Fruit fly (Drosophila melanogaster): ENCODE measurements around the gene byn.

Gene byn

dm6 chr3L:11927287-11927743 is at the start of gene byn (continued):
- TF ChIP-seq ranshi (GFP tag; IDR thresholded peaks at IDR 0.05): 0 out of 2 replicates have a peak, but pooled peaks have one; percentile 16
- no peak for TF ChIP-seq Sry-δ (GFP tag; optimal IDR thresholded peaks at IDR 0.05)
- no peak for TF ChIP-seq CG12104 (GFP tag; optimal IDR thresholded peaks at IDR 0.05)
- no peak for TF ChIP-seq Ets65A (GFP tag)
- TF ChIP-seq Opbp (GFP tag; IDR thresholded peaks at IDR 0.05; ENCODE audit: partially characterized antibody): no peak
- TF ChIP-seq CG2116 (GFP tag; optimal IDR thresholded peaks at IDR 0.05): no peak
- TF ChIP-seq CG33557 (GFP tag; optimal IDR thresholded peaks at IDR 0.05): no peak
- TF ChIP-seq Poxn (GFP tag; IDR thresholded peaks at IDR 0.05): no peak
- no peak for TF ChIP-seq dmrt99B (tag; optimal IDR thresholded peaks at IDR 0.05)
- no peak for TF ChIP-seq Hr51 (GFP tag; optimal IDR thresholded peaks at IDR 0.05)
- no peak for TF ChIP-seq shn (GFP tag; optimal IDR thresholded peaks at IDR 0.05)
- TF ChIP-seq Six4 (GFP tag; optimal IDR thresholded peaks at IDR 0.05): no peak
- peak; percentile 64 for TF ChIP-seq Deaf1 (tag; optimal IDR thresholded peaks at IDR 0.05)
- no peak for TF ChIP-seq Dfd (GFP tag; optimal IDR thresholded peaks at IDR 0.05)
- TF ChIP-seq lab (GFP tag; optimal IDR thresholded peaks at IDR 0.05): no peak
- TF ChIP-seq Hmr (GFP tag; optimal IDR thresholded peaks at IDR 0.05): no peak
- no peak for TF ChIP-seq tin (GFP tag; optimal IDR thresholded peaks at IDR 0.05)
- TF ChIP-seq sob (GFP tag; IDR thresholded peaks at IDR 0.05): 0 out of 2 replicates have a peak, but pooled peaks have one; percentile 13
- TF ChIP-seq nmo (GFP tag; optimal IDR thresholded peaks at IDR 0.05): no peak
- no peak for TF ChIP-seq CG4617 (GFP tag; optimal IDR thresholded peaks at IDR 0.05; ENCODE audit: borderline replicate concordance)
- TF ChIP-seq h (optimal IDR thresholded peaks at IDR 0.05): no peak

DNA sequence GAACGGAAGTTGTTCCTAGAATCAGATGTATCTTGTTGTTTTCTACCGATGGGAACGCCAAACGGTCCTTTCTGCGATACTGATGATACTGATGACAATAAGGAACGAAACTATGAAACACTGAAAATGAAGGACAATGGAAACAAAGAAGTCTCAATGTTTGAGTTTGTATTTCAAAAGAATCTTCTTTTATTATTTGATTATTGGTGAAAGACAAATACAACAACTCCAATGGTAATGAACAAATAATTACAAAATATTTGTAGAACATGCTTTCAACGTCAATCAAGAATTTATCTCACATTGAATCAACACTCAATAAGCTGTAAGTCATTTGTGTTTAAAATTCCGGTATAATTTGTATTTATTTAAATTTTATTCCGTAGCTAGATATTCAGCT is 48.7 kb upstream of the byn start, which contains the start of gene Sprn:
Gene Sprn (plus strand): TSS at position 301 of the 400 bp plus-strand sequence.
- TF ChIP-seq CG30431 (GFP tag; optimal IDR thresholded peaks at IDR 0.05) (no peak), gcm2 (GFP tag; optimal IDR thresholded peaks at IDR 0.05) (no peak), amos (GFP tag; IDR thresholded peaks at IDR 0.05; ENCODE audit: partially characterized antibody) (no peak), ttk (GFP tag; IDR thresholded peaks at IDR 0.05) (no peak), NFAT (GFP tag; IDR thresholded peaks at IDR 0.05) (no peak), CG16815 (GFP tag; optimal IDR thresholded peaks at IDR 0.05) (no peak), peb (GFP tag; IDR thresholded peaks at IDR 0.05) (no peak), Atf6 (GFP tag; IDR thresholded peaks at IDR 0.05) (no peak), fu2 (GFP tag; optimal IDR thresholded peaks at IDR 0.05) (no peak), vfl (GFP tag; optimal IDR thresholded peaks at IDR 0.05) (no peak), Rx (GFP tag; IDR thresholded peaks at IDR 0.05) (no peak), lbe (GFP tag; optimal IDR thresholded peaks at IDR 0.05) (no peak), gsb (GFP tag; IDR thresholded peaks at IDR 0.05) (no peak), ERR (GFP tag; optimal IDR thresholded peaks at IDR 0.05) (no peak), CG3065 (GFP tag; optimal IDR thresholded peaks at IDR 0.05) (no peak)

- TF ChIP-seq Mes4 (GFP tag; optimal IDR thresholded peaks at IDR 0.05): no peak
These were observed 46.4 kb upstream of the byn start, which contains the start of gene CCDC151 for dm6 chr3L:11881084-11881483. CCDC151 (plus strand) TSS chr3L:11881384.

DNA sequence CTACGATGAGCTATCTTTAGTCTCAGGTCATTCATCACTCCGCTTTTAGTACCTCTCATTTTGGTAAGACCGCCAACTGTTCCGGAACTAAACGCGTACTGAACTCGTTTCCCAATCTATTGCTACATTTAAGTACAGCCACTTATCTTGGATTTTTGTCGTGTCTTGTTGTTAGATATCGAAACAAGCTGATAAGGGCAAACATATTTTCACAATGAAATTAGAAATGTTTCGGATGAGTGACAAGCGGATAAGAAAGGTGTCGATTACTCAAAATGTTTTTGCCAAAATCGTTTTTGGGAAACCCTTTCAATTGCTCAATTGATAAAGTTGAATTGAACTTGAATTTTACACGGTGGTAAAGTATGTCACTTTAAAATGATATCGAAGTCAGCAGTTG is 38.6 kb upstream of the byn start, which contains the start of gene CG5897:
Gene CG5897 (minus strand): TSS at position 101 of the 400 bp plus-strand sequence.
- peak; percentile 20 for TF ChIP-seq exex (tag; optimal IDR thresholded peaks at IDR 0.05)
- no peak for TF ChIP-seq D19A (tag; optimal IDR thresholded peaks at IDR 0.05)
- peak; percentile 46 for TF ChIP-seq mirr (GFP tag; optimal IDR thresholded peaks at IDR 0.05)
- TF ChIP-seq CG15479 (GFP tag; optimal IDR thresholded peaks at IDR 0.05): peak; percentile 16
- peak; percentile 56 for TF ChIP-seq caup (GFP tag; optimal IDR thresholded peaks at IDR 0.05; ENCODE audit: severe bottlenecking)

All from whole organism, embryonic.